4 worm cellular contexts compared by ENCODE assay signal in the genomic region with DNA sequence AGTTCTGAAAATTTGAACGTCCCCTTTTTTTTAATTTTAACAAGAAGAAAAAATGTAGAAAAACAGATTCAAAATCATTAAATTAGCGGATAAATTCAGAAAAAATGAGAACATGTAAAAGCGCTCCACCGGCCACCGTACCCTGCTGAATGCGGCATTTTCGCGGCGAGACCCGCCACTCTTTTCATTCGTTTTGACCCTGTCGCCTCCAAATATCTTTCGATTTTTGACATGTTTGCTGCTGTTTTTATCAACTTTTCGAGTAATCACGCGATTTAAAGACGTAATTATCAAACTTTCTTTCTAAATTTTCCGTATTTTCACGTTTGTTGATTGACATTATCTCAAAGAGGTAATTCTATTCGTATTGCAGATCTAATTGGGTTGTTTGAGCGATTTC.
TF ChIP-seq lines count a peak whose summit lies in the region.

A gene (plus strand): TSS at position 374 of the 400 bp plus-strand sequence.

TF ChIP-seq in whole organism, L2 larva, 48 proteins besides CTCF, POLR2A, EP300 and RAD21 (continues in another document):
- peak; percentile 86 to 97 for TF ChIP-seq lsy-2 (tag; optimal IDR thresholded peaks at IDR 0.05; lab: Kevin White, UChicago)
- TF ChIP-seq nhr-23 (tag; optimal IDR thresholded peaks at IDR 0.05; lab: Kevin White, UChicago): no peak
- TF ChIP-seq alr-1 (tag; optimal IDR thresholded peaks at IDR 0.05; lab: Kevin White, UChicago): no peak
- TF ChIP-seq fos-1 (tag; optimal IDR thresholded peaks at IDR 0.05; lab: Kevin White, UChicago): peak; percentile 46
- TF ChIP-seq egl-27 (tag; optimal IDR thresholded peaks at IDR 0.05; lab: Kevin White, UChicago): no peak
- no peak for TF ChIP-seq peb-1 (tag; optimal IDR thresholded peaks at IDR 0.05; lab: Kevin White, UChicago)
- TF ChIP-seq unc-39 (tag; optimal IDR thresholded peaks at IDR 0.05; lab: Kevin White, UChicago): no peak
- peak; percentile 51 for TF ChIP-seq sem-4 (tag; optimal IDR thresholded peaks at IDR 0.05; lab: Kevin White, UChicago)
- peak; percentile 58 for TF ChIP-seq ama-1 (optimal IDR thresholded peaks at IDR 0.05; lab: Kevin White, UChicago)
- TF ChIP-seq nhr-237 (tag; optimal IDR thresholded peaks at IDR 0.05; lab: Kevin White, UChicago): no peak
- TF ChIP-seq ztf-4 (tag; optimal IDR thresholded peaks at IDR 0.05; lab: Kevin White, UChicago): no peak
- peak; percentile 71 for TF ChIP-seq gmeb-1 (tag; optimal IDR thresholded peaks at IDR 0.05; lab: Kevin White, UChicago)
- TF ChIP-seq zag-1 (tag; optimal IDR thresholded peaks at IDR 0.05; lab: Kevin White, UChicago): no peak
- no peak for TF ChIP-seq nhr-11 (tag; optimal IDR thresholded peaks at IDR 0.05; lab: Kevin White, UChicago)
- no peak for TF ChIP-seq dmd-4 (tag; optimal IDR thresholded peaks at IDR 0.05; lab: Kevin White, UChicago)
- TF ChIP-seq unc-62 (GFP tag; optimal IDR thresholded peaks at IDR 0.05; lab: Kevin White, UChicago): no peak
- TF ChIP-seq nhr-77 (tag; optimal IDR thresholded peaks at IDR 0.05; lab: Kevin White, UChicago): no peak
- TF ChIP-seq snpc-4 (tag; optimal IDR thresholded peaks at IDR 0.05; lab: Kevin White, UChicago): peak; percentile 54
- TF ChIP-seq nhr-21 (tag; optimal IDR thresholded peaks at IDR 0.05; lab: Kevin White, UChicago): peak; percentile 27
- no peak for TF ChIP-seq mab-5 (tag; optimal IDR thresholded peaks at IDR 0.05; lab: Kevin White, UChicago)
- peak; percentile 81 for TF ChIP-seq C34F6.9 (tag; optimal IDR thresholded peaks at IDR 0.05; lab: Kevin White, UChicago)
- peak; percentile 59 for TF ChIP-seq sma-3 (GFP tag; optimal IDR thresholded peaks at IDR 0.05; lab: Kevin White, UChicago)
- TF ChIP-seq nhr-6 (tag; optimal IDR thresholded peaks at IDR 0.05; lab: Kevin White, UChicago): no peak

TF ChIP-seq in whole organism, L4 larva, 104 proteins besides CTCF, POLR2A, EP300 and RAD21 (continues in another document):
- TF ChIP-seq zfp-3 (GFP tag; conservative IDR thresholded peaks at IDR 0.05; lab: Robert Waterston, UW) (peak; percentile 73), daf-12 (tag; optimal IDR thresholded peaks at IDR 0.05; lab: Kevin White, UChicago) (no peak), arid-1 (GFP tag; conservative IDR thresholded peaks at IDR 0.05; lab: Robert Waterston, UW) (peak; percentile 79), hlh-11 (tag; optimal IDR thresholded peaks at IDR 0.05; lab: Kevin White, UChicago) (peak; percentile 86), ztf-11 (tag; optimal IDR thresholded peaks at IDR 0.05; lab: Kevin White, UChicago) (no peak), mdl-1 (tag; optimal IDR thresholded peaks at IDR 0.05; lab: Kevin White, UChicago) (peak in 1 of 2 experiments; percentile 55), lir-3 (tag; optimal IDR thresholded peaks at IDR 0.05; lab: Kevin White, UChicago) (no peak), fos-1 (tag; optimal IDR thresholded peaks at IDR 0.05; lab: Kevin White, UChicago) (no peak), nhr-25 (tag; optimal IDR thresholded peaks at IDR 0.05; lab: Kevin White, UChicago; ENCODE audit: borderline replicate concordance, insufficient read depth) (peak; percentile 18), D1046.2 (GFP tag; IDR thresholded peaks at IDR 0.05; lab: Robert Waterston, UW) (no peak), Y105C5A.15 (GFP tag; IDR thresholded peaks at IDR 0.05; lab: Robert Waterston, UW) (no peak), attf-4 (tag; optimal IDR thresholded peaks at IDR 0.05; lab: Kevin White, UChicago) (no peak), lim-7 (GFP tag; IDR thresholded peaks at IDR 0.05; lab: Robert Waterston, UW) (peak; percentile 64; the same call in 1 of the 2 replicates), ceh-62 (tag; optimal IDR thresholded peaks at IDR 0.05; lab: Kevin White, UChicago) (no peak), aly-2 (tag; optimal IDR thresholded peaks at IDR 0.05; lab: Kevin White, UChicago) (no peak), mes-2 (tag; optimal IDR thresholded peaks at IDR 0.05; lab: Kevin White, UChicago; ENCODE audit: poor library complexity, severe bottlenecking) (peak; percentile 78), hmg-1.1 (GFP tag; IDR thresholded peaks at IDR 0.05; lab: Robert Waterston, UW) (peak; percentile 66), F49E8.2 (tag; optimal IDR thresholded peaks at IDR 0.05; lab: Kevin White, UChicago; ENCODE audit: borderline replicate concordance) (no peak), ces-1 (GFP tag; optimal IDR thresholded peaks at IDR 0.05; lab: Kevin White, UChicago) (no peak), nhr-6 (tag; optimal IDR thresholded peaks at IDR 0.05; lab: Kevin White, UChicago) (peak; percentile 73), zfp-2 (tag; optimal IDR thresholded peaks at IDR 0.05; lab: Kevin White, UChicago) (peak; percentile 28), madf-5 (GFP tag; IDR thresholded peaks at IDR 0.05; lab: Robert Waterston, UW) (no peak)

TF ChIP-seq in whole organism, late embryonic, 69 proteins besides CTCF, POLR2A, EP300 and RAD21:
- peak; percentile 0 for TF ChIP-seq che-1 (tag; optimal IDR thresholded peaks at IDR 0.05; lab: Kevin White, UChicago)
- no peak for TF ChIP-seq pag-3 (tag; optimal IDR thresholded peaks at IDR 0.05; lab: Kevin White, UChicago; ENCODE audit: borderline replicate concordance)
- TF ChIP-seq pat-9 (tag; optimal IDR thresholded peaks at IDR 0.05; lab: Kevin White, UChicago): no peak
- TF ChIP-seq dve-1 (tag; optimal IDR thresholded peaks at IDR 0.05; lab: Kevin White, UChicago): peak; percentile 16
- TF ChIP-seq elt-2 (tag; optimal IDR thresholded peaks at IDR 0.05; lab: Kevin White, UChicago): peak; percentile 24
- TF ChIP-seq ref-2 (tag; optimal IDR thresholded peaks at IDR 0.05; lab: Kevin White, UChicago): peak; percentile 29
- no peak for TF ChIP-seq C38D4.7 (GFP tag; optimal IDR thresholded peaks at IDR 0.05; lab: Kevin White, UChicago)
- no peak for TF ChIP-seq hlh-15 (tag; optimal IDR thresholded peaks at IDR 0.05; lab: Kevin White, UChicago)
- TF ChIP-seq ceh-14 (tag; optimal IDR thresholded peaks at IDR 0.05; lab: Kevin White, UChicago): no peak
- no peak for TF ChIP-seq K09A11.1 (tag; optimal IDR thresholded peaks at IDR 0.05; lab: Kevin White, UChicago; ENCODE audit: insufficient read depth)
- TF ChIP-seq unc-42 (tag; optimal IDR thresholded peaks at IDR 0.05; lab: Kevin White, UChicago): peak; percentile 23
- TF ChIP-seq pqm-1 (tag; optimal IDR thresholded peaks at IDR 0.05; lab: Kevin White, UChicago): no peak
- no peak for TF ChIP-seq fkh-10 (GFP tag; optimal IDR thresholded peaks at IDR 0.05; lab: Kevin White, UChicago)
- no peak for TF ChIP-seq hlh-30 (tag; optimal IDR thresholded peaks at IDR 0.05; lab: Kevin White, UChicago; ENCODE audit: insufficient read depth)
- TF ChIP-seq ceh-31 (tag; optimal IDR thresholded peaks at IDR 0.05; lab: Kevin White, UChicago): peak; percentile 35
- peak; percentile 20 for TF ChIP-seq tbx-2 (tag; optimal IDR thresholded peaks at IDR 0.05; lab: Kevin White, UChicago)
- TF ChIP-seq nfya-1 (tag; optimal IDR thresholded peaks at IDR 0.05; lab: Kevin White, UChicago): peak; percentile 74

TF ChIP-seq in whole organism, mixed stage, embryonic, 35 proteins besides CTCF, POLR2A, EP300 and RAD21:
- TF ChIP-seq mep-1 (tag; optimal IDR thresholded peaks at IDR 0.05; lab: Kevin White, UChicago) (peak; percentile 84), lsy-2 (tag; optimal IDR thresholded peaks at IDR 0.05; lab: Kevin White, UChicago) (peak; percentile 95), ces-1 (GFP tag; optimal IDR thresholded peaks at IDR 0.05; lab: Kevin White, UChicago) (peak; percentile 45), unc-120 (tag; optimal IDR thresholded peaks at IDR 0.05; lab: Kevin White, UChicago; ENCODE audit: poor library complexity, severe bottlenecking) (peak; percentile 7), drap-1 (GFP tag; optimal IDR thresholded peaks at IDR 0.05; lab: Kevin White, UChicago) (peak; percentile 43), zip-8 (tag; optimal IDR thresholded peaks at IDR 0.05; lab: Kevin White, UChicago) (no peak), sptf-1 (tag; optimal IDR thresholded peaks at IDR 0.05; lab: Kevin White, UChicago) (peak; percentile 29), hlh-1 (tag; optimal IDR thresholded peaks at IDR 0.05; lab: Kevin White, UChicago) (peak; percentile 59), unc-62 (GFP tag; optimal IDR thresholded peaks at IDR 0.05; lab: Kevin White, UChicago) (no peak), nhr-12 (tag; optimal IDR thresholded peaks at IDR 0.05; lab: Kevin White, UChicago) (no peak), lin-13 (tag; optimal IDR thresholded peaks at IDR 0.05; lab: Kevin White, UChicago) (peak; percentile 33), tbx-8 (GFP tag; optimal IDR thresholded peaks at IDR 0.05; lab: Kevin White, UChicago) (no peak), nhr-237 (tag; optimal IDR thresholded peaks at IDR 0.05; lab: Kevin White, UChicago) (peak; percentile 73), pha-4 (tag; optimal IDR thresholded peaks at IDR 0.05; lab: Kevin White, UChicago) (peak; percentile 43)
